Worm (Caenorhabditis elegans): ENCODE data around the gene clx-1.

ce11 chrIV:7764319-7764718 lies 29.9 kb downstream of the clx-1 start:
- TF ChIP-seq lin-15B (tag; optimal IDR thresholded peaks at IDR 0.05) (no peak), daf-19 (GFP tag; conservative IDR thresholded peaks at IDR 0.05) (no peak), zfp-2 (tag; optimal IDR thresholded peaks at IDR 0.05) (no peak), dpl-1 (GFP tag; optimal IDR thresholded peaks at IDR 0.05) (no peak), fos-1 (tag; optimal IDR thresholded peaks at IDR 0.05) (no peak), ceh-20 (GFP tag; IDR thresholded peaks at IDR 0.05) (no peak)

All from whole organism, L4 larva.